Worm (Caenorhabditis elegans) whole organism, L3 larva: Measurements from ENCODE around the gene hda-2.

Experiments used
- R02D3.7 ChIP-seq: fragments of 150-350 bp; optimal IDR thresholded peaks from 2 replicates; lab custom pipeline; 2014; ENCODE audit warnings: missing biosample characterization, missing genetic modification characterization
- aly-2 ChIP-seq: fragments of 150-350 bp; optimal IDR thresholded peaks from 2 replicates; lab custom pipeline; 2014; ENCODE audit warnings: missing biosample characterization, missing genetic modification characterization
- ama-1 ChIP-seq: fragments of 150-350 bp; optimal IDR thresholded peaks from 2 replicates; lab custom pipeline; 2018
- ceh-16 ChIP-seq: sonication (generic microtip); optimal IDR thresholded peaks from 2 replicates; lab custom pipeline; 2017; ENCODE audit warnings: missing biosample characterization, missing genetic modification characterization
- ceh-28 ChIP-seq: fragments of 150-350 bp; optimal IDR thresholded peaks from 2 replicates; lab custom pipeline; 2014; ENCODE audit warnings: missing biosample characterization, missing genetic modification reagents, missing genetic modification characterization
- ceh-9 ChIP-seq: sonication (generic microtip); optimal IDR thresholded peaks from 2 replicates; lab custom pipeline; 2018; ENCODE audit warnings: missing biosample characterization, missing genetic modification characterization
- egl-27 ChIP-seq: sonication (generic microtip); optimal IDR thresholded peaks from 4 replicates; lab custom pipeline; 2017; ENCODE audit warnings: missing biosample characterization, missing genetic modification reagents, missing genetic modification characterization
- egl-5 ChIP-seq: fragments of 150-350 bp; optimal IDR thresholded peaks from 2 replicates; lab custom pipeline; 2017; ENCODE audit warnings: missing biosample characterization, missing genetic modification reagents, missing genetic modification characterization, inconsistent platforms
- elt-1 ChIP-seq: fragments of 150-350 bp; optimal IDR thresholded peaks from 2 replicates; lab custom pipeline; 2014; ENCODE audit warnings: missing biosample characterization, missing genetic modification characterization
- elt-2 ChIP-seq: sonication (generic microtip); optimal IDR thresholded peaks from 2 replicates; lab custom pipeline; 2016; ENCODE audit warnings: missing genetic modification reagents, mild to moderate bottlenecking, missing genetic modification characterization, missing compliant biosample characterization
- elt-3 ChIP-seq, 3 experiments: fragments of 150-350 bp in 1 of 3; sonication (generic microtip) in 2 of 3; optimal IDR thresholded peaks; 2 replicates in 2 of 3; 4 replicates in 1 of 3; lab custom pipeline; 2014 to 2017; ENCODE audit warnings: missing biosample characterization in 3 of 3, missing genetic modification characterization in 3 of 3
- eor-1 ChIP-seq, 2 experiments: fragments of 150-350 bp; optimal IDR thresholded peaks; 2 replicates each; lab custom pipeline; 2014 to 2018; ENCODE audit warnings: missing biosample characterization in 2 of 2, missing genetic modification characterization in 2 of 2
- fkh-10 ChIP-seq: sonication (generic microtip); optimal IDR thresholded peaks from 2 replicates; lab custom pipeline; 2017; ENCODE audit warnings: missing biosample characterization, missing genetic modification reagents, missing genetic modification characterization
- fkh-2 ChIP-seq: fragments of 150-350 bp; optimal IDR thresholded peaks from 2 replicates; lab custom pipeline; 2014; ENCODE audit warnings: missing biosample characterization, missing genetic modification reagents, missing genetic modification characterization
- fos-1 ChIP-seq: fragments of 150-350 bp; optimal IDR thresholded peaks from 2 replicates; lab custom pipeline; 2014; ENCODE audit warnings: missing biosample characterization, missing genetic modification characterization
- hmg-11 ChIP-seq: sonication (generic microtip); optimal IDR thresholded peaks from 2 replicates; lab custom pipeline; 2016; ENCODE audit warnings: missing genetic modification characterization, missing compliant biosample characterization
- jun-1 ChIP-seq: fragments of 150-350 bp; optimal IDR thresholded peaks from 2 replicates; lab custom pipeline; 2014; ENCODE audit warnings: missing biosample characterization, missing genetic modification reagents, missing genetic modification characterization
- lin-15B ChIP-seq: fragments of 150-350 bp; optimal IDR thresholded peaks from 2 replicates; lab custom pipeline; 2014; ENCODE audit warnings: missing biosample characterization, missing genetic modification characterization
- lin-39 ChIP-seq: fragments of 150-350 bp; optimal IDR thresholded peaks from 2 replicates; lab custom pipeline; 2018; ENCODE audit warnings: missing biosample characterization, missing genetic modification reagents, missing genetic modification characterization
- mdl-1 ChIP-seq: fragments of 150-350 bp; optimal IDR thresholded peaks from 2 replicates; lab custom pipeline; 2014; ENCODE audit warnings: missing biosample characterization, missing genetic modification characterization
- mml-1 ChIP-seq: fragments of 150-350 bp; sonication (generic microtip); optimal IDR thresholded peaks from 3 replicates; lab custom pipeline; 2014; ENCODE audit warnings: missing biosample characterization, missing genetic modification characterization
- nfya-1 ChIP-seq: sonication (generic microtip); optimal IDR thresholded peaks from 2 replicates; lab custom pipeline; 2017; ENCODE audit warnings: missing genetic modification characterization, mild to moderate bottlenecking, missing compliant biosample characterization, antibody characterized with exemption, moderate library complexity; ENCODE audit not compliant: insufficient read depth
- nhr-11 ChIP-seq: fragments of 150-350 bp; optimal IDR thresholded peaks from 2 replicates; lab custom pipeline; 2014; ENCODE audit warnings: missing biosample characterization, missing genetic modification characterization
- nhr-23 ChIP-seq: fragments of 150-350 bp; optimal IDR thresholded peaks from 2 replicates; lab custom pipeline; 2014; ENCODE audit warnings: missing biosample characterization, missing genetic modification reagents, missing genetic modification characterization
- nhr-237 ChIP-seq: fragments of 150-350 bp; optimal IDR thresholded peaks from 2 replicates; lab custom pipeline; 2014; ENCODE audit warnings: missing biosample characterization, missing genetic modification characterization
- nhr-25 ChIP-seq: sonication (generic microtip); optimal IDR thresholded peaks from 2 replicates; lab custom pipeline; 2017; ENCODE audit warnings: missing biosample characterization, missing genetic modification characterization
- nhr-28 ChIP-seq: fragments of 150-350 bp; optimal IDR thresholded peaks from 2 replicates; lab custom pipeline; 2014; ENCODE audit warnings: missing biosample characterization, missing genetic modification characterization
- nhr-43 ChIP-seq: sonication (generic microtip); optimal IDR thresholded peaks from 2 replicates; lab custom pipeline; 2016; ENCODE audit warnings: mild to moderate bottlenecking, missing genetic modification characterization, missing compliant biosample characterization; ENCODE audit not compliant: poor library complexity, severe bottlenecking
- nhr-67 ChIP-seq: fragments of 150-350 bp; optimal IDR thresholded peaks from 2 replicates; lab custom pipeline; 2014; ENCODE audit warnings: missing biosample characterization, missing genetic modification characterization
- nhr-76 ChIP-seq: fragments of 150-350 bp; sonication (generic microtip); optimal IDR thresholded peaks from 5 replicates; lab custom pipeline; 2014; ENCODE audit warnings: missing biosample characterization, missing genetic modification characterization
- nhr-77 ChIP-seq: fragments of 150-350 bp; optimal IDR thresholded peaks from 2 replicates; lab custom pipeline; 2014; ENCODE audit warnings: missing biosample characterization, missing genetic modification characterization
- pha-4 ChIP-seq: fragments of 150-350 bp; optimal IDR thresholded peaks from 2 replicates; lab custom pipeline; 2014; ENCODE audit warnings: missing biosample characterization, missing genetic modification reagents, missing genetic modification characterization
- pqm-1 ChIP-seq: fragments of 150-350 bp; optimal IDR thresholded peaks from 2 replicates; lab custom pipeline; 2017; ENCODE audit warnings: missing biosample characterization, missing genetic modification characterization, inconsistent platforms
- sea-2 ChIP-seq: fragments of 150-350 bp; sonication (generic microtip); optimal IDR thresholded peaks from 4 replicates; lab custom pipeline; 2014; ENCODE audit warnings: missing biosample characterization, missing genetic modification reagents, missing genetic modification characterization
- skn-1 ChIP-seq: fragments of 150-350 bp; optimal IDR thresholded peaks from 2 replicates; lab custom pipeline; 2014; ENCODE audit warnings: missing biosample characterization, missing genetic modification characterization
- snpc-4 ChIP-seq: fragments of 150-350 bp; optimal IDR thresholded peaks from 2 replicates; lab custom pipeline; 2014; ENCODE audit warnings: missing biosample characterization, missing genetic modification characterization
- tbx-2 ChIP-seq: sonication (generic microtip); optimal IDR thresholded peaks from 2 replicates; lab custom pipeline; 2016; ENCODE audit warnings: mild to moderate bottlenecking, missing genetic modification characterization, missing compliant biosample characterization
- zag-1 ChIP-seq: fragments of 150-350 bp; optimal IDR thresholded peaks from 2 replicates; lab custom pipeline; 2014; ENCODE audit warnings: missing biosample characterization, missing genetic modification characterization
- ztf-11 ChIP-seq: fragments of 150-350 bp; optimal IDR thresholded peaks from 2 replicates; lab custom pipeline; 2014; ENCODE audit warnings: missing biosample characterization, missing genetic modification characterization

Gene hda-2

DNA sequence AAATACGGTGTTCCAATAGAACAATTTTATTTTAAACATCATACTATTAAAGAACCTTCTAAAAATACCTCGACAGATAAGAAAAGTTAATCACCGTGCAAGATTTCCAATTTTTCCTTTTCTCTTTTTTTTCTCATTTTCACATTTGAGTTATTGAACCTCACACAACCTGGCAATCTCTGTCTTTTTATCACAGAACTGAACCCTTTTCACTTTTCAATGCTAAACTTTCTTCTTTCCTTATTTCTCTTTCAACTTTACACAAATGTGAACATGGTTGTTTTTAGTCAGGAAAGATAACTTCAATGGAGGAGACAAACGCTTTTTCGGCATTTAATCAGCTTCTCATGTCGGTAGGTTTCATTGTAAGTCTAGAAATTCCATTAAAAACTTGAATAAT is 30.5 kb upstream of the hda-2 start, which contains the start of gene T05H10.4:
Gene T05H10.4, plus strand, starts transcription at position 301 of the 400 bp plus-strand sequence.
- TF ChIP-seq elt-1 (tag; lab: Kevin White, UChicago) (no peak), fos-1 (tag; lab: Kevin White, UChicago) (no peak), nhr-43 (no peak), nhr-23 (no peak), fkh-10 (GFP tag; lab: Kevin White, UChicago) (no peak)
- TF ChIP-seq, all 47 proteins: peak for 0

DNA sequence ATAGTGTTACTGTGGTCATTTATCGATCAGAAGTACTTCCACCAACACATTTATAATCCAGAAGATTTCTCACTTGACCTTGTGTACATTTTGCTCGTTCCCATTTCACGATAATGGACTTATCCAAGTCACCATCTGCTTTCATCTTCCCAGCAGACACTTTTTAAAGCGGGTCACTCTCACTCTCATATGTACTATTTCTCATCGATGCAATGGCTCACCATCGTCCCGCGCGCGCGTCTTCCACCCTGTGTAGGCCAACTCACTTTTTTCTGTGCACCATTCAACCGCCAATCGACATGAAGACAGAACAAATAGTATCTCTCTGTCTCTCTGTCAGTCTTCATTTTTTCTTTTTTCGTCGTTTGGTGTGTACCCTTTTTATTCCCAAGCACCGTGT is 29.8 kb upstream of the hda-2 start:
- TF ChIP-seq skn-1 (tag; lab: Kevin White, UChicago) = no peak
- no peak for TF ChIP-seq ceh-28
- TF ChIP-seq nhr-25 (tag; lab: Kevin White, UChicago) = no peak
- TF ChIP-seq ceh-9 (tag; lab: Kevin White, UChicago) = no peak
- no peak for TF ChIP-seq sea-2 (GFP tag; lab: Kevin White, UChicago)
- no peak for TF ChIP-seq elt-3 (tag; optimal IDR thresholded peaks at IDR 0.05; lab: Kevin White, UChicago)
- TF ChIP-seq tbx-2 = no peak
- no peak for TF ChIP-seq mdl-1 (tag; lab: Kevin White, UChicago)
- TF ChIP-seq zag-1 (tag; lab: Kevin White, UChicago) = no peak
- no peak for TF ChIP-seq aly-2 (tag; lab: Kevin White, UChicago)
- no peak for TF ChIP-seq nhr-77 (tag; lab: Kevin White, UChicago)
- TF ChIP-seq snpc-4 (tag; lab: Kevin White, UChicago) = no peak
- no peak for TF ChIP-seq eor-1 (tag; optimal IDR thresholded peaks at IDR 0.05; lab: Kevin White, UChicago)
- no peak for TF ChIP-seq fkh-2 (tag; lab: Kevin White, UChicago)
- no peak for TF ChIP-seq nhr-28 (tag; lab: Kevin White, UChicago)
- no peak for TF ChIP-seq nhr-67 (tag; lab: Kevin White, UChicago)

ce11 chrII:8051330-8051729 is 29.0 kb upstream of the hda-2 start:
- TF ChIP-seq ceh-28 = no peak
- TF ChIP-seq hmg-11 (tag; lab: Kevin White, UChicago) = no peak
- no peak for TF ChIP-seq nhr-25 (tag; lab: Kevin White, UChicago)
- no peak for TF ChIP-seq snpc-4 (tag; lab: Kevin White, UChicago)
- TF ChIP-seq ztf-11 = no peak
- no peak for TF ChIP-seq egl-5
- no peak for TF ChIP-seq nhr-11 (tag; lab: Kevin White, UChicago)

- TF ChIP-seq skn-1 (tag; lab: Kevin White, UChicago) = no peak
- TF ChIP-seq mdl-1 (tag; lab: Kevin White, UChicago) = no peak
- no peak for TF ChIP-seq R02D3.7 (tag; lab: Kevin White, UChicago)
- no peak for TF ChIP-seq snpc-4 (tag; lab: Kevin White, UChicago)
- no peak for TF ChIP-seq mml-1 (tag; lab: Kevin White, UChicago)
- TF ChIP-seq elt-2 (tag; lab: Kevin White, UChicago) = no peak
Observed at ce11 chrII:8050477-8050876, 28.1 kb upstream of the hda-2 start, which contains the start of gene mtre-1. Gene mtre-1, minus strand, starts transcription at chrII:8050577.

DNA sequence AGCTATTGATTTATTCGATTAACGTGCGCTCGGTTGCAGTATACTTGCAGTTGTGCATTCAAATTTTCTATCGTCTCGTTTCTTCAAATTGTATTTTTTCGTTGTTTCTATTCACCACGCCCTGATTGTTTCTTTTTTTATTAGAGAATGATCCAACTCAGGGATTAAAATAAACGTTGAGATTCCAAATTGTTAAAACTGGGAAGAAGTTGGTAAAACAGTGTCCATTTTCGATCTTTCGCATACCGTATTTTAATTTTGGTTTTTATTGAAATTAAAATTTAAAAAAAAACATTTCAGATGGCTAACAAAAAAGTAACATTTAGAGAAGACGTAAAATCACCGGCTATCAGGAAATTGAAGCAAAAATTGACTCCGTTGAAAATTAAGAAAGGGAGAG is 24.9 kb upstream of the hda-2 start, which contains the start of gene apn-1:
Gene apn-1, plus strand, starts transcription at position 301 of the 400 bp plus-strand sequence.
- no peak for TF ChIP-seq elt-2 (tag; lab: Kevin White, UChicago)

- TF ChIP-seq lin-39 (tag; lab: Kevin White, UChicago) (peak; percentile 36), elt-3 (tag; optimal IDR thresholded peaks at IDR 0.05; lab: Kevin White, UChicago) (no peak), fkh-2 (tag; lab: Kevin White, UChicago) (no peak)
Observed at ce11 chrII:8042289-8042688, 19.9 kb upstream of the hda-2 start, which contains the start of gene T05H10.1. Gene T05H10.1, plus strand, starts transcription at chrII:8042589.

DNA sequence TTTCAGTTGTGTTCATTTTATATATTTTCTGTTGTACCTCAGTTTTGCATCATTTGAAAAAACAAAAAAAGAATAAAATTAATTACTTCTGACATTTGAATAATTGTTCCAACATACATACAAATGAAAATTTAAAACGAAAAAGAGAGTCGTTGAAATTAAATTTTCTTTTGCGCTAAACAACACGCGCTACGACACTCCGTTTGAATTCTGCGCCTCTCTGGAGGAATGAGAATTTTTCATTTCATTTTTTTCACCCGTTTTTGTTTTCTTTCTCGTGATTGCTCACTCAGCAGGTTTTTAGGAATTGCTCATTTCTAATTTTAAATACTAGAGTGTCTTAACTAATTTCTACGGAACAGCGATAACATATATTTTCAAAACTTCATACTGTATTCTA is 19.3 kb upstream of the hda-2 start:
- TF ChIP-seq fos-1 (tag; lab: Kevin White, UChicago) (no peak), tbx-2 (no peak), nhr-25 (tag; lab: Kevin White, UChicago) (no peak), nhr-77 (tag; lab: Kevin White, UChicago) (no peak), ceh-9 (tag; lab: Kevin White, UChicago) (no peak), fkh-10 (GFP tag; lab: Kevin White, UChicago) (no peak), elt-1 (tag; lab: Kevin White, UChicago) (no peak), pqm-1 (tag; lab: Kevin White, UChicago) (no peak), nhr-76 (tag; lab: Kevin White, UChicago) (no peak), ceh-28 (no peak), lin-39 (tag; lab: Kevin White, UChicago) (no peak), nhr-237 (tag; lab: Kevin White, UChicago) (no peak), jun-1 (no peak), ama-1 (lab: Kevin White, UChicago) (no peak), lin-15B (tag; lab: Kevin White, UChicago) (peak; percentile 84), skn-1 (tag; lab: Kevin White, UChicago) (no peak), egl-27 (tag; lab: Kevin White, UChicago) (no peak), ztf-11 (no peak), nfya-1 (tag; lab: Kevin White, UChicago) (peak; percentile 53), pha-4 (tag; lab: Kevin White, UChicago) (peak; percentile 79), hmg-11 (tag; lab: Kevin White, UChicago) (no peak), snpc-4 (tag; lab: Kevin White, UChicago) (peak; percentile 29), ceh-16 (tag; lab: Kevin White, UChicago) (no peak)
